Worm (Caenorhabditis elegans): Measurements from ENCODE around the gene apc-2.

apc-2 gene

DNA sequence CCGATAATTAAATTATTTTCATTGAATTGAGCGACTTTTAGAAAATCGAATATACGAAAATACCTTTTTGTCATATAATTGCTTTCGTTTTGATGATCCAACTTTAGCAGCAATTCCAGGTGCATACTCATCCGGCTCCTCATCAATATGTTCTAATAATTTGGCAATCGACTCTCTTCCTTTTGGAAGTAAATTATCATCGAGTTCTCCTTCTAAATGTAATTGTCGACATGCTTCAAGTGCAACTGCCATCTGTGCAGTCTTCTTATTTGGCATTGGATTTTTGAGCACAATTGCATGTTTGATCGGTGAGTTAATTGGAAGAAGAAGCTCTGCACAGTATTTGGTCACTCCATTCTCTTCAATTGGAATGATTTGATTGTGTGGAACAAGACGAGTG, 3.2 kb upstream of the apc-2 start:
- no peak for TF ChIP-seq elt-2 (tag; optimal IDR thresholded peaks at IDR 0.05)
- no peak for TF ChIP-seq hmg-11 (tag; optimal IDR thresholded peaks at IDR 0.05)
- no peak for TF ChIP-seq sea-2 (GFP tag; optimal IDR thresholded peaks at IDR 0.05)
- TF ChIP-seq zag-1 (tag; optimal IDR thresholded peaks at IDR 0.05), result no peak
- no peak for TF ChIP-seq nhr-237 (tag; optimal IDR thresholded peaks at IDR 0.05)
- TF ChIP-seq unc-62 (GFP tag; optimal IDR thresholded peaks at IDR 0.05), result no peak
- no peak for TF ChIP-seq tbx-2 (tag; optimal IDR thresholded peaks at IDR 0.05)
- TF ChIP-seq elt-1 (tag; optimal IDR thresholded peaks at IDR 0.05), result no peak
- TF ChIP-seq pha-4 (tag; optimal IDR thresholded peaks at IDR 0.05), result no peak
- no peak for TF ChIP-seq egl-27 (tag; optimal IDR thresholded peaks at IDR 0.05)
- no peak for TF ChIP-seq ceh-28 (tag; optimal IDR thresholded peaks at IDR 0.05)
- no peak for TF ChIP-seq snpc-4 (tag; optimal IDR thresholded peaks at IDR 0.05)
- TF ChIP-seq nhr-76 (tag; optimal IDR thresholded peaks at IDR 0.05), result no peak
- no peak for TF ChIP-seq ztf-4 (tag; optimal IDR thresholded peaks at IDR 0.05)
- no peak for TF ChIP-seq nhr-12 (tag; optimal IDR thresholded peaks at IDR 0.05)
- no peak for TF ChIP-seq nhr-25 (tag; optimal IDR thresholded peaks at IDR 0.05)
- no peak for TF ChIP-seq R02D3.7 (tag; optimal IDR thresholded peaks at IDR 0.05)
- no peak for TF ChIP-seq nhr-11 (tag; optimal IDR thresholded peaks at IDR 0.05)
- no peak for TF ChIP-seq fkh-2 (tag; optimal IDR thresholded peaks at IDR 0.05)
- no peak for TF ChIP-seq nfya-1 (tag; optimal IDR thresholded peaks at IDR 0.05; ENCODE audit: insufficient read depth)

DNA sequence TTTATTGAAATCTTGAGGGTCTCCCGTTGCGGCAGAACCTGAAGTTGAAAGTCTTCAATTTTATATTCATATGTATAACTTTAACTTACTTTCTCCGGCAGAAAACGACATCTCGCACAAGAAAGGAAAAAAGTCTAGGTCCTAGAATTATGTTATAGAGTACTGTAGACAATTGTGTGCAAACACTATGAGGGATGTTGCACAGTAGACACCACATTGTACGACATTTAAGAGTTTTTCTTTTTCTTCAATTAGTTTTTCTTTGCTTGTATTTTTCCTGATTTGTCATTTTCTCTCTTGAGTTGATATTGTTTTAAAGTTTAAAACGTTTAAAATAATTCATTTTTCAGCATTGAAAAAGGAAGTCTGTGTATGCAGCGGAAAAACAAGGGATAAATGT, 4.9 kb downstream of the apc-2 start, which contains the start of the genes K06H7.7 and grp-1:
Gene K06H7.7 (minus strand): TSS at position 121 of the 400 bp plus-strand sequence.
Gene grp-1 (plus strand): TSS at position 351 of the 400 bp plus-strand sequence.
- TF ChIP-seq nhr-25 (tag; optimal IDR thresholded peaks at IDR 0.05) (peak; percentile 21), nfya-1 (tag; optimal IDR thresholded peaks at IDR 0.05; ENCODE audit: insufficient read depth) (peak; percentile 72), nhr-43 (tag; optimal IDR thresholded peaks at IDR 0.05; ENCODE audit: poor library complexity, severe bottlenecking) (peak; percentile 49), pha-4 (tag; optimal IDR thresholded peaks at IDR 0.05) (peak; percentile 71), eor-1 (tag; optimal IDR thresholded peaks at IDR 0.05) (no peak), egl-5 (tag; optimal IDR thresholded peaks at IDR 0.05) (peak; percentile 56), skn-1 (tag; optimal IDR thresholded peaks at IDR 0.05) (no peak), nhr-23 (tag; optimal IDR thresholded peaks at IDR 0.05) (peak; percentile 81), lin-15B (tag; optimal IDR thresholded peaks at IDR 0.05) (peak; percentile 73), fkh-10 (GFP tag; optimal IDR thresholded peaks at IDR 0.05) (no peak), ztf-4 (tag; optimal IDR thresholded peaks at IDR 0.05) (no peak)

DNA sequence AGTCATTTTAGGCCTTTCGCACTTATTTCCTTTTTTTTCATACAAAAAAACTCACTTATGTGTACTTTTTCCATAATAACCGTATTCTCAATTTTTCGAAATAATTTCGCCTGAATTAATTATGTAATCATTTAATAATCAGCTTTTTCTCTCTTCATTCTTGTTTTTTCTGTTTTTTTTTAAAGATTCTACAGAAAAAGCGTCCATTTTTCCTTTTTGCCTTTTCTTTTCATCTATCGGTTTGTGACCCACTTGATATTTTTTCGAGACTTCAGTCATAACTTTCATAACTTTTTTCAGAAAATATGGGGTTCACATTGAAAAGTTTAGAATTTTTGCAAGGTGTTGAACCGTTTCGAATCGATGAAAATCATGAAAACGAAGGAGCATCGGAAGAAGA, 7.8 kb downstream of the apc-2 start, which contains the start of gene vms-1:
Gene vms-1 (plus strand): TSS at position 301 of the 400 bp plus-strand sequence.
- TF ChIP-seq R02D3.7 (tag; optimal IDR thresholded peaks at IDR 0.05) (no peak), nhr-77 (tag; optimal IDR thresholded peaks at IDR 0.05) (no peak), ztf-4 (tag; optimal IDR thresholded peaks at IDR 0.05) (no peak), mml-1 (tag; optimal IDR thresholded peaks at IDR 0.05) (no peak), nhr-23 (tag; optimal IDR thresholded peaks at IDR 0.05) (no peak), ZK546.5 (tag; optimal IDR thresholded peaks at IDR 0.05) (no peak), ceh-28 (tag; optimal IDR thresholded peaks at IDR 0.05) (no peak), nhr-28 (tag; optimal IDR thresholded peaks at IDR 0.05) (no peak), unc-39 (tag; optimal IDR thresholded peaks at IDR 0.05) (no peak), nhr-12 (tag; optimal IDR thresholded peaks at IDR 0.05) (no peak), ama-1 (optimal IDR thresholded peaks at IDR 0.05) (no peak)

DNA sequence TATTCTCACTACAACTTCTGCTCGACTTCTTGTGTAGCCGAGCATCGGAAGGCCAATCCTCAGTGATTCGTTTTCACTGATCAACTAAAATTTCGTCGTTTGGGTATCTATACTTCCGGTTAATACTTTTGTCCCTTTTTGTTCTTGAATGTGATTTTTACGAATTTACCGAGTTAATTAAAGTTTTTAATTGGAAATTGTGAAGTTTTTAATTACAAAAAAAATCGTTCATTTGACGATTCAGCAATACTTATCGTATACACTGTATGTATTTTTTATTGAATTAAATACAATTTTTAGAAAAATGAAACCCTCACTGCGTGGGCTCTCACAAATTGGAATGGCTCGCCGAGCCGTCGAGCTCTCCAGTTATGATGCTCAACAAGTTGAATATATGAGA, 11.0 kb downstream of the apc-2 start, which contains the start of gene idi-1:
Gene idi-1 (plus strand): TSS at position 301 of the 400 bp plus-strand sequence.
- TF ChIP-seq ZK546.5 (tag; optimal IDR thresholded peaks at IDR 0.05), result no peak

DNA sequence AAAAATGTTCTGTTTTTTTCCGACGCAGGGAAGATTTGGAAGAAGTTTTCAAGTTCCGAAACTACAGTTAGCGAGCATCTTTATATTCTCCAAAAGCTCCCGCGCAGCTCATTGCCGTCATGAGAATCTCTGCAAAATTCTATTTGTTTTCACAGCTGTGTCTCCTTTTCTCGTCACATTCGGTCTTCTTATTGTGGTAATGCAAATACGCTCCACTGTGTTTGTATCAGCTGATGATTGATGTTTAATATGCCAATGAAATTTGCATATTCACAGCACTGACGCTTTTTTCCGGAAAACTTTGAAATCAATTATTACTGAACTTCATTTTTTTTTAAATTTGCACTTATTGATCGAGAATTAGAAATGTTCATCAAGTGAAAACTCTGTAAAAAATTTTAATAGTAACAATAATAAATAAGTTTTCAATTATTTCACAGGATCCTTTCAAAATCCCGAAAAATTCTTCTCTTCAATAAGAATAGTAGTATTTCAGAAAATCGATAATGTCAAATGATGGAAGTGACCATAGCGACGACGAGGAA, 12.7 kb downstream of the apc-2 start, which contains the start of gene K06H7.2:
Gene K06H7.2 (plus strand): TSS at position 495 of the 545 bp plus-strand sequence.
- TF ChIP-seq elt-2 (tag; optimal IDR thresholded peaks at IDR 0.05) (peak; percentile 25), lin-39 (tag; optimal IDR thresholded peaks at IDR 0.05) (peak; percentile 71), pha-4 (tag; optimal IDR thresholded peaks at IDR 0.05) (peak; percentile 83), snpc-4 (tag; optimal IDR thresholded peaks at IDR 0.05) (peak; percentile 68), jun-1 (tag; optimal IDR thresholded peaks at IDR 0.05) (no peak), nhr-25 (tag; optimal IDR thresholded peaks at IDR 0.05) (peak; percentile 23), nhr-23 (tag; optimal IDR thresholded peaks at IDR 0.05) (peak; percentile 37), egl-5 (tag; optimal IDR thresholded peaks at IDR 0.05) (peak; percentile 87), hmg-11 (tag; optimal IDR thresholded peaks at IDR 0.05) (peak; percentile 20), nhr-76 (tag; optimal IDR thresholded peaks at IDR 0.05) (no peak), lin-15B (tag; optimal IDR thresholded peaks at IDR 0.05) (peak; percentile 87), fos-1 (tag; optimal IDR thresholded peaks at IDR 0.05) (no peak), nfya-1 (tag; optimal IDR thresholded peaks at IDR 0.05; ENCODE audit: insufficient read depth) (peak; percentile 69), ztf-4 (tag; optimal IDR thresholded peaks at IDR 0.05) (no peak), skn-1 (tag; optimal IDR thresholded peaks at IDR 0.05) (peak; percentile 44)
